Fruit fly (Drosophila melanogaster): Measurements from ENCODE around the gene Rsf1.

The Rsf1 gene

DNA sequence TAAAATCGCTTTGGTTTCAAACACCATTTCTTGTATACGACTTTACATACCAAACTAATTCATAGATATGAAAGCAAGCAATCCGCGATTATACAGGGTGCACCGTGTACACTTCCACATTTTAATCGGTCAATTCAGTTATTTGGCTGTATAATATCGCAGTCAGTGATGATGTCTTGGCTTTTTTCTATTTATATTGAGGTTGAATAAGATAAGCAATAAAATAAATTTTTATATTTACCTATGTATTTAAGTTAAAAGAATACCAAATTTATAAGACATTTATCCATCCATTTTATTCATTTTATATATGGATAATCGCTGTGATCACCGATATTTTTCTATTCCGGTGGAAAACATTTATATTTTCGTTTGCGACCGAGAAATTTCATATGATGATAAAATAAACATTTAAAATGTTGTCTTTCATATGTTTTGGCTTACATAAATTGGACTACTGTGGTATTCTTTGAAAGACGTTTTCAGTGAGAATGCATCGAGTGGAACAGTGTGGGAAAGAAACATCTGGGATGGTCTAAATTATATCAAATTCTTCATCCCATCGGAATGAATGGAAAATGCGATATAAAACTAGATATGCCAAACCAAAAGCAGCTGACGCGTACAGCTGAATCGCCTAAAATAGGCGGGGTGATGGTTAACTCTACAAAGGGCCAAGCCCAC is 36.5 kb downstream of the Rsf1 start, which contains the start of gene CG5708 (continued):
- TF ChIP-seq CoRest (tag; optimal IDR thresholded peaks at IDR 0.05) = peak; percentile 35
- TF ChIP-seq CG10267 (tag; optimal IDR thresholded peaks at IDR 0.05) = peak; percentile 25
- peak; percentile 66; the same call in 2 of the 3 replicates for TF ChIP-seq CG17361 (GFP tag; IDR thresholded peaks at IDR 0.05)
- peak; percentile 35 for TF ChIP-seq B-H2 (GFP tag; optimal IDR thresholded peaks at IDR 0.05)
- TF ChIP-seq lilli (GFP tag; optimal IDR thresholded peaks at IDR 0.05) = peak; percentile 5
- no peak for TF ChIP-seq C15 (GFP tag; IDR thresholded peaks at IDR 0.05)
- TF ChIP-seq unc-4 (GFP tag; IDR thresholded peaks at IDR 0.05; ENCODE audit: partially characterized antibody) = peak; percentile 47; the same call in 1 of the 2 replicates
- peak; percentile 58 for TF ChIP-seq pzg (GFP tag; optimal IDR thresholded peaks at IDR 0.05)
- TF ChIP-seq CG31441 (GFP tag; IDR thresholded peaks at IDR 0.05) = peak; percentile 46; the same call in 1 of the 2 replicates
- no peak for TF ChIP-seq scrt (GFP tag; optimal IDR thresholded peaks at IDR 0.05)
- peak; percentile 42 for TF ChIP-seq HmgZ (tag; optimal IDR thresholded peaks at IDR 0.05)
- peak; percentile 92 for TF ChIP-seq Sry-β (GFP tag; optimal IDR thresholded peaks at IDR 0.05)
- no peak for TF ChIP-seq CG17912 (GFP tag; optimal IDR thresholded peaks at IDR 0.05)
- peak; percentile 59 for TF ChIP-seq Scr (GFP tag; IDR thresholded peaks at IDR 0.05; ENCODE audit: partially characterized antibody)
- TF ChIP-seq CG12391 (tag; optimal IDR thresholded peaks at IDR 0.05) = peak; percentile 34
- peak in 1 of 3 experiments; percentile 18 for TF ChIP-seq lola (GFP tag; optimal IDR thresholded peaks at IDR 0.05)
- peak; percentile 73 for TF ChIP-seq CG4617 (GFP tag; optimal IDR thresholded peaks at IDR 0.05; ENCODE audit: borderline replicate concordance)
- TF ChIP-seq sens (GFP tag) = peak; percentile 35
- TF ChIP-seq inv (GFP tag; IDR thresholded peaks at IDR 0.05; ENCODE audit: partially characterized antibody) = peak; percentile 57; the same call in 1 of the 2 replicates
- peak; percentile 86 for TF ChIP-seq pfk (GFP tag; optimal IDR thresholded peaks at IDR 0.05)
- TF ChIP-seq CG1603 (tag; optimal IDR thresholded peaks at IDR 0.05) = peak; percentile 86
- TF ChIP-seq ap (GFP tag; IDR thresholded peaks at IDR 0.05) = no peak
- peak; percentile 48 for TF ChIP-seq Xbp1 (GFP tag; optimal IDR thresholded peaks at IDR 0.05)
- TF ChIP-seq CG12659 (GFP tag; optimal IDR thresholded peaks at IDR 0.05) = peak; percentile 70
- TF ChIP-seq Dref (GFP tag; IDR thresholded peaks at IDR 0.05) = peak; percentile 56
- no peak for TF ChIP-seq wdn (GFP tag; IDR thresholded peaks at IDR 0.05)
- TF ChIP-seq Dad (GFP tag; optimal IDR thresholded peaks at IDR 0.05) = no peak
- TF ChIP-seq H15 (GFP tag; IDR thresholded peaks at IDR 0.05) = no peak
- peak; percentile 51 for TF ChIP-seq Abd-B (GFP tag; optimal IDR thresholded peaks at IDR 0.05)
- no peak for TF ChIP-seq CG17385 (GFP tag; optimal IDR thresholded peaks at IDR 0.05)
- TF ChIP-seq hbn (GFP tag; IDR thresholded peaks at IDR 0.05; ENCODE audit: partially characterized antibody) = peak; percentile 30; the same call in 1 of the 2 replicates
- TF ChIP-seq Dip2 (GFP tag; IDR thresholded peaks at IDR 0.05) = no peak
- TF ChIP-seq Med (GFP tag) = peak; percentile 76
- TF ChIP-seq Ssrp (tag; optimal IDR thresholded peaks at IDR 0.05) = no peak
- peak in 1 of 3 experiments; percentile 17 for TF ChIP-seq Stat92E (GFP tag; optimal IDR thresholded peaks at IDR 0.05)
- TF ChIP-seq CG2116 (GFP tag; optimal IDR thresholded peaks at IDR 0.05) = peak; percentile 23
- no peak for TF ChIP-seq slou (GFP tag; optimal IDR thresholded peaks at IDR 0.05)
- TF ChIP-seq Opbp (GFP tag; IDR thresholded peaks at IDR 0.05; ENCODE audit: partially characterized antibody) = peak; percentile 75; the same call in 2 of the 3 replicates
- TF ChIP-seq ems (GFP tag; optimal IDR thresholded peaks at IDR 0.05) = no peak
- peak; percentile 96 for TF ChIP-seq CG1024 (GFP tag; IDR thresholded peaks at IDR 0.05)
- TF ChIP-seq CG15514 (GFP tag; optimal IDR thresholded peaks at IDR 0.05) = peak; percentile 30
- TF ChIP-seq sob (GFP tag; IDR thresholded peaks at IDR 0.05) = 0 out of 2 replicates have a peak, but pooled peaks have one; percentile 39
- TF ChIP-seq sug (tag; optimal IDR thresholded peaks at IDR 0.05) = peak; percentile 15
- no peak for TF ChIP-seq CG12942 (GFP tag; optimal IDR thresholded peaks at IDR 0.05)
- no peak for TF ChIP-seq Myb (GFP tag; optimal IDR thresholded peaks at IDR 0.05)
- TF ChIP-seq prd (optimal IDR thresholded peaks at IDR 0.05) = no peak
- TF ChIP-seq prd (GFP tag; IDR thresholded peaks at IDR 0.05) = 0 out of 3 replicates have a peak, but pooled peaks have one; percentile 20
- TF ChIP-seq CG7357 (GFP tag; IDR thresholded peaks at IDR 0.05) = no peak

Measured in whole organism, embryonic.